Worm (Caenorhabditis elegans): Measurements from ENCODE around the gene math-22.
A peak's percentile ranks its signal among the peaks of the same experiment; 100 is the strongest.
"Not testable (repeated sequence)": the region's sequence is repeated elsewhere in the genome, so short reads cannot be mapped to it uniquely, and the experiment has no call there.

math-22 gene

DNA sequence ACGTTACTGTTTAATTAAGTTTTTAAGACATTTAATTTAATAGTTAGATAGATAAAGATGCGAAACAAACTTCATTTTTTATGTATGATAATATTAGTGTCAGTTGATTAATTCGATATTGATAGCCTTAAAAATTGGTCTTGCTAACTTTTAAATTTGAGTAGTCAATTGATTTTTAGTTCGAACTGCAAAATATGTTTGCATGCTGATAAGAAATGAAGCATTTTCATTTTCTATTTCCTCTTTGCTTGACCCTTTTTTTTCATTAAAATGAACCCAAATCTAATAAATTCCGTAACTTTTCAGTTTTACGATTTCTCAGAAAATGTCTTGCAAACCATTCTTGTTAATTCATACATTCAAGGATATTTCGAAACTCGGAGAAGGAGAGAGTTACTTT, at the start of gene math-22:
Gene math-22 (plus strand): TSS at position 301 of the 400 bp plus-strand sequence.
- TF ChIP-seq nhr-43 (tag; optimal IDR thresholded peaks at IDR 0.05; ENCODE audit: poor library complexity, severe bottlenecking) = no peak
- TF ChIP-seq ceh-82 (tag; optimal IDR thresholded peaks at IDR 0.05) = no peak
- TF ChIP-seq lin-15B (tag; optimal IDR thresholded peaks at IDR 0.05) = no peak
- TF ChIP-seq pqm-1 (tag; optimal IDR thresholded peaks at IDR 0.05) = peak; percentile 16

DNA sequence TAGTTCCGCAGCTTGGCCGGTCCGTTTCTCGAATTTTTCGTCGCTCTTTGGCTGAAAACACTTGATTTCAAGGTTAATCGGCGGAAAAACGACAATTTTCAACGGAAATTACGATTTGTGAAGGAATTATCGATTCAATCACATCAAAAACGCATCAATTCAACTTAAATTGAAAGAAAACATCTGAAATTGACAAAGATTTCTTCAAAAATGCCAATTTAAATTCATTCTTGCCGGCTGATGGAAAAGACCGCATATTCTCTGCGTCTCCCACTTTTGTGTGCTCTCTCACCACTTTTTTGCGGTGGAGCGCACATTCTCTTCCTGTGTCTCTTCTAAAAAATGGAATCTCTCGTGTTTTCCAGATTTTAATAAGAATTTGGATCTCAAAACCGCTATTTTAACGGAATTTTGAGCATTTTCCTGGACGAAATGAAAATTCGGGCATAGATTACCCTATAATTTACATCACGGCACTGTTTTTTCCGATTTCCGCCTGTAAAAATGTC, 43.9 kb upstream of the math-22 start, which contains the start of gene C16C4.18:
Gene C16C4.18 (minus strand): TSS at position 51 of the 509 bp plus-strand sequence.
- not testable (repeated sequence) for TF ChIP-seq tbx-2, elt-1, hmg-11 (tag; optimal IDR thresholded peaks at IDR 0.05)

DNA sequence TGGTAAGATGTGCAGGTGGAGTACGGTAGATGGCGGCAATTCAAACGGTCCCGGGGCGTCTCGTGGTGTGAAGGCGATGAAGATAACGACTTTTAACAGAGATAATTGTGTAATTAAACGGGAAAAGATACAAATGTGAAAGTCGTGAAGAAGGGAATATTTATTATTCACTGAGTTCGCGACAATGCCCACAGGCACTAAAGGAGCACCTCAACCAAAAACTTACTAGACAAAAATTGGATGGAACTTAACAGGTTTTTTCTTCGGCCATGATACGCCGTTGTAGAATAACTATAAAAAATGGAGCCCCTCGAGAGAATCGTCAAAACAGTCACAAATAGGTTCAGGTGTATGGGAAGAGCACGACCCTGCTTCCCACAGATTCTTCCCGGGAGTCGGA, 42.9 kb upstream of the math-22 start, which contains the start of gene fbxb-98:
Gene fbxb-98 (plus strand): TSS at position 301 of the 400 bp plus-strand sequence.
- TF ChIP-seq aly-2, mml-1, ceh-9 (tag; optimal IDR thresholded peaks at IDR 0.05): not testable (repeated sequence)

DNA sequence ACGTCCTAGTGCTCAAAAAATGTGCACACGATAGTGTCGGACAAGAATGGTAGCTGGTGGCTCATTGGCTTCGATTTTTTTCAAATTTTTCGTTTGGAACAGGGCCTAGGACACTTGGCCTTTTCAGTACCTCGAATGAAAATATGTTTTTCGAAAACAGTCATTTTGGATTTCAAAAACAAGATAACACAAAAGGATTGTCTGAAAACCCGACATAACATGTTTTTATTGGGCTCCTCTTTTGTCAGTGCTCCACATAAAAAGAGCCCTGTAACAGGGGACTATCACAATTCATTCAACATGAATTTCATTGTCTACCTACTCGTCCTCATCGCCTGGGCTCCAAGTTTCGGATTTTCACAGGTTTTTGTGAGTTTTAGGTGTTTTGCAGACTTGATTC, 40.9 kb upstream of the math-22 start, which contains the start of gene C16C4.17:
Gene C16C4.17 (plus strand): TSS at position 301 of the 400 bp plus-strand sequence.
- TF ChIP-seq ceh-16 (tag; optimal IDR thresholded peaks at IDR 0.05) = no peak
- no peak for TF ChIP-seq unc-39 (tag; optimal IDR thresholded peaks at IDR 0.05)
- TF ChIP-seq nhr-67 (tag; optimal IDR thresholded peaks at IDR 0.05) = no peak
- no peak for TF ChIP-seq ama-1 (optimal IDR thresholded peaks at IDR 0.05)
- TF ChIP-seq elt-1 (tag; optimal IDR thresholded peaks at IDR 0.05) = no peak

DNA sequence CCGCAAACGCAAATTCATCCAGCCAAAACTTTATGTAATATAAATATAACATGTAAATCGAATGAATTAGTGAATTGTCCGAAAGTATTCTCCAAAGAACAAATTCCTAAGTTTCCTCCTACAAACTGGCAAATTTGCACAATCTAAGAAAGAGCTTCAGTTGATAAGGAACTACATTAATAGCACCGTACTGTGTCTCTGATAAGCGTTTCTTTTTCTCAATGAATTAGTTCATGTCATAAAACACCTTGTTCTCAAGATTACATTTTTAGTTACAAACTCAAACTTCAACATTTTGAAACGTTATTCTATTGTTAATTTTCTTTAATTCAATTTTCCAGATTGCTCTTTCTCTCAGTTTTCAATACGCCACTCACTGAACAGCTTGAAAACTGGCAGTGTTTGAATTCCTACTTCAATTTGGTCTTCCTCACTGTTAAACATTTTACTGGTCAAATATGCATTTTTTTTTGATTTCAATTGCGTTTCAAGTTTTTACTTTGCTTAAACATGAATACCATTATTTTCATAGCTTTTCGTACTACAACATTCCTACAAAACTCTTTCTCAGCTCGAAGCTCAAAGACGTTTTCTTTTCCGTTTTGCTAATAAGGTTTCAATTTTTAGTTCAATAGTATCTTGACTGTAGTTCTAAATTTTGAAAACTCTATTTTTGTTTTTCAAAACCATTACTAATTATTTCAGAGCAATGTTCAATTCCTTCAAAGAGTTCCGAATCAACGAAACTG, 39.3 kb upstream of the math-22 start, which contains the start of gene math-15:
Gene math-15 (plus strand): TSS at position 699 of the 749 bp plus-strand sequence.
- no peak for TF ChIP-seq lin-39 (tag; optimal IDR thresholded peaks at IDR 0.05)
- no peak for TF ChIP-seq pha-4 (tag; optimal IDR thresholded peaks at IDR 0.05)
- peak; percentile 11 for TF ChIP-seq pqm-1 (tag; optimal IDR thresholded peaks at IDR 0.05)
- peak; percentile 67 for TF ChIP-seq elt-2 (tag; optimal IDR thresholded peaks at IDR 0.05)

DNA sequence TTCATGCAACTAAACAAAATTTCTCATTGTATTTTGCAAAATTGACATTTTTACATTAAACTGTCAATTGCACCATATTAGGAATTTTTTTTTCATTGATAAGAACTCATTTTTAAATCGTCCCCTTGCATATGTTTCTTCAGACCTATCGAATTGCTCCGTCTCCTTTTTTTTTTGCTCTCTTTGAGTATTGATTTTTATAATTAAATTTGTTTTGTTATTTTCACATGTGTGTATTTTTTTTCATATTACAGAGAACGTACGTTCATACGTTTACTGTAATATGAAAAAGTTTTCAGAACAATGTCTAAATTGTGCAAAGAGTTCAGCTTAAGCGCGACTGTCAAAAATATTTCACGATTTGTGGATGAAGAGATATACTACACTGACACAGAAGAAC, 36.1 kb upstream of the math-22 start, which contains the start of gene math-14:
Gene math-14 (plus strand): TSS at position 301 of the 400 bp plus-strand sequence.
- TF ChIP-seq pha-4 (tag; optimal IDR thresholded peaks at IDR 0.05) (no peak), lin-39 (tag; optimal IDR thresholded peaks at IDR 0.05) (no peak), elt-2 (tag; optimal IDR thresholded peaks at IDR 0.05) (peak; percentile 29), unc-62 (GFP tag; optimal IDR thresholded peaks at IDR 0.05) (no peak), ceh-9 (tag; optimal IDR thresholded peaks at IDR 0.05) (no peak), ceh-82 (tag; optimal IDR thresholded peaks at IDR 0.05) (no peak), egl-5 (tag; optimal IDR thresholded peaks at IDR 0.05) (no peak)

DNA sequence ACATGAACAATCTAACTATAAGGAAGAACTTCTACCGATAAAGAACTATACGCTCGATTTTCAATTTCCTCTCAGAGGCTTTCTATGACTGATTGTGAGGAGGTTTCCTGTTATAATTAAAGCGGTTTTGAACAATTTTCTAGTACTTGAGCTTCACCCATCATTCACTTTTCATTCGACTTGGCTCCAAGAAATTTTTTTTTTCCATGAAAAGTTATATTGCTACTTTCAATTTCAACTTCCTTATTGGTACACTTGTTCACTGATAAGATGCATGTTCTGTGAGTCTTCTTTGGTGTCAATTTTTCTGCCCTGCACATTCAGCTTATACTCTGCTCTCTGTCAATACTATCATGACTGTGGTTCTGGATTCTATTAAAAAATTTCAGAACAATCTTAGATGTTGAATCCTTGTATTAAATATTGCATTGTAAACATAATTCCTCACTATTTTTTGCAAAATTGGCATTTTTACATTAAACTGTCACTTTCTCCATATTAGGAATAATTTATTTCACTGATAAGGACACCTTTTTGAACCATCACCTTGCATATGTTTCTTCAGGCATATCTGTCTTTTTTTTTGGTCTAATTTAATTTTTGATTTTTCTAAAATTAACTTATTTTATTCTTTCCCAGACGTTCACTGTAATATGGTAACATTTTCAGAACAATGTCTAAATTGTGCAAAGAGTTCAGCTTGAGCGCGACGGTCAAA, 34.2 kb upstream of the math-22 start, which contains the start of gene math-10:
Gene math-10 (plus strand): TSS at position 668 of the 718 bp plus-strand sequence.
- TF ChIP-seq egl-27 (tag; optimal IDR thresholded peaks at IDR 0.05) (no peak), fkh-10 (GFP tag; optimal IDR thresholded peaks at IDR 0.05) (no peak), nhr-77 (tag; optimal IDR thresholded peaks at IDR 0.05) (no peak), elt-2 (tag; optimal IDR thresholded peaks at IDR 0.05) (peak; percentile 71), nfya-1 (tag; optimal IDR thresholded peaks at IDR 0.05; ENCODE audit: insufficient read depth) (no peak), daf-12 (tag; optimal IDR thresholded peaks at IDR 0.05) (no peak), fkh-2 (tag; optimal IDR thresholded peaks at IDR 0.05) (no peak)

Measured in whole organism, L3 larva.